Worm (Caenorhabditis elegans) whole organism, mixed stage, embryonic: ENCODE results near the gene F47B8.13.

Experiments
- ceh-39 ChIP-seq: fragments of 150-350 bp; optimal IDR thresholded peaks from 2 replicates; lab custom pipeline; 2014; ENCODE audit warnings: missing biosample characterization, missing genetic modification characterization
- lin-13 ChIP-seq: fragments of 150-350 bp; optimal IDR thresholded peaks from 2 replicates; lab custom pipeline; 2014; ENCODE audit warnings: missing biosample characterization, missing genetic modification characterization
- nhr-28 ChIP-seq: fragments of 150-350 bp; optimal IDR thresholded peaks from 2 replicates; lab custom pipeline; 2014; ENCODE audit warnings: missing biosample characterization, missing genetic modification characterization
- unc-62 ChIP-seq: fragments of 150-350 bp; optimal IDR thresholded peaks from 2 replicates; lab custom pipeline; 2014; ENCODE audit warnings: missing biosample characterization, missing genetic modification reagents, missing genetic modification characterization

- TF ChIP-seq ceh-39 (tag; lab: Kevin White, UChicago): no peak
- no peak for TF ChIP-seq unc-62
- TF ChIP-seq lin-13 (tag; lab: Kevin White, UChicago): no peak
- no peak for TF ChIP-seq nhr-28 (tag; lab: Kevin White, UChicago)
Observed at ce11 chrV:14282222-14282709, 37.3 kb downstream of the F47B8.13 start, which contains the start of the genes srt-74 and F40G12.9.
